Fruit fly (Drosophila melanogaster) whole organism, embryonic: ENCODE results near the gene CG34305.

Experiments used
- CG11247 ChIP-seq: fragments of 200-800 bp; sonication (Bioruptor generic); IDR thresholded peaks from 2 replicates; pipeline ENCODE4 v1.3.6; 2022; ENCODE audit warnings: missing biosample characterization, missing genetic modification characterization
- CG2120 ChIP-seq: fragments of 200-800 bp; sonication (Bioruptor generic); optimal IDR thresholded peaks from 3 replicates; lab custom pipeline; 2016; ENCODE audit warnings: missing biosample characterization, missing genetic modification characterization
- CG42726 ChIP-seq: fragments of 200-800 bp; sonication (Bioruptor generic); IDR thresholded peaks from 2 replicates; pipeline ENCODE4 v1.3.6; 2022; ENCODE audit warnings: missing biosample characterization, missing genetic modification characterization; ENCODE audit not compliant: partially characterized antibody
- Poxn ChIP-seq: fragments of 200-800 bp; sonication (Bioruptor generic); IDR thresholded peaks from 2 replicates; pipeline ENCODE4 v1.3.6; 2022; ENCODE audit warnings: missing biosample characterization, missing genetic modification characterization
- ci ChIP-seq: fragments of 200-800 bp; sonication (Bioruptor generic); IDR thresholded peaks from 3 replicates; pipeline ENCODE4 v1.3.6; 2022; ENCODE audit warnings: missing biosample characterization, missing genetic modification characterization
- sna ChIP-seq: fragments of 200-800 bp; sonication (Bioruptor generic); IDR thresholded peaks from 2 replicates; pipeline ENCODE4 v1.3.6; 2022; ENCODE audit warnings: missing biosample characterization, missing genetic modification characterization; ENCODE audit not compliant: partially characterized antibody
- stc ChIP-seq: fragments of 200-800 bp; sonication (Bioruptor generic); IDR thresholded peaks from 2 replicates; pipeline ENCODE4 v1.3.6; 2022; ENCODE audit warnings: missing biosample characterization, missing genetic modification characterization

DNA sequence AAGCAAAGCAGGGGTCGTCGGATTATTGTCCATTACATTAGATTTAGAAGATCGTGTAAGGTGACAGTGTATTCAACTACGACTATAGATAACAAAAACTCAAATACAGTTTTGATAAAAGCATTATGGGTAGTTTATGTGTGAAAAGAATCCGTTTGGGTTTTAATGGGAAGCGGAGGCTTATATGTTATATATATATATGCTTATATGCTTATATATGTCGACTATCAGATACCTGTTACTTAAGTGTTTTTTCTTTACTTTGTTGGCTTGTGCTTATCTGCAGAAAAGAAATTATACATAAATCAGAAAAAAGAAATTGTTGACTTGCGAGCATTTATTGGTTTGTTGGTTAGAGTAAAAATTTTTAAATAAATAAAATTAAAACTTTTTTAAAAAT is 10.0 kb upstream of the CG34305 start, which contains the start of gene CG14644:
- no peak for TF ChIP-seq sna (GFP tag; lab: Robert Waterston, UW)
- no peak for TF ChIP-seq CG42726 (GFP tag; lab: Robert Waterston, UW)
- TF ChIP-seq Poxn, result no peak
- no peak for TF ChIP-seq CG11247 (GFP tag; lab: Robert Waterston, UW)
- TF ChIP-seq stc (GFP tag; lab: Robert Waterston, UW), result no peak
- TF ChIP-seq CG2120 (GFP tag; lab: Kevin White, UChicago), result no peak
- no peak for TF ChIP-seq ci
